Fruit fly (Drosophila melanogaster): ENCODE measurements around the gene Tmem43.

Tmem43 gene

DNA sequence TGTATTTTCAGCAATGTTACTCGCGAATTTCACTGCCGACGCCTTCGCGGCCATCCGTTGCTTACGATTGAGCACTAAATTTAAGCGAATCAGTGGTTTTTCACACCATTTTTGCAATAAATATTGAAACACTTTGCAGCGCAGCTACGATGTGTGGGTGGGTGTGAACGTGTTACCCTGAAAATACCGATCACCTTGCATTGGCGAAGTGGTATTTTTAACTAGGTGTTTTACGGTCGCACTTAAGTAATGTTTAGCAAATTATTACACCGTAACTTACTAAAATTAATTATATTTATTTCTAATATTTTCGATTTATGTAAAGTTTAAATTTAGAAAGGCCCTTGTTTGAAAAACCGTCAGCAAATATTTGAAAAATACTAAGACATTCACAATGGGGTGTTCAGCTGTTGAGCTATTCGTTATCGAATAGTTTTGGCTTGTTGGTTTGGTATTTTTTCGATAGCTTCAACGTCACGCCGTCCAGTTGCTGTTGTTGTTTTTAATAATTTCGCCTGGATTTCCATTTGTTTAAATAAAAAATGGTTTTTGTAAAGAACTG lies 21.1 kb upstream of the Tmem43 start, which contains the start of the genes syd and Srp9 (continued):
- TF ChIP-seq luna (GFP tag; optimal IDR thresholded peaks at IDR 0.05), result no peak
- no peak for TF ChIP-seq aop (GFP tag; IDR thresholded peaks at IDR 0.05)
- no peak for TF ChIP-seq lilli (GFP tag; optimal IDR thresholded peaks at IDR 0.05)
- no peak for TF ChIP-seq slp2 (GFP tag; optimal IDR thresholded peaks at IDR 0.05)
- TF ChIP-seq CG10321 (GFP tag; IDR thresholded peaks at IDR 0.05), result no peak
- TF ChIP-seq CG13424 (tag; optimal IDR thresholded peaks at IDR 0.05), result no peak
- TF ChIP-seq pb (GFP tag; optimal IDR thresholded peaks at IDR 0.05), result no peak
- TF ChIP-seq D19A (tag; optimal IDR thresholded peaks at IDR 0.05), result no peak
- no peak for TF ChIP-seq HLH54F (GFP tag; optimal IDR thresholded peaks at IDR 0.05)
- no peak for TF ChIP-seq danr (GFP tag; IDR thresholded peaks at IDR 0.05)
- no peak for TF ChIP-seq CG2199 (GFP tag; IDR thresholded peaks at IDR 0.05)
- no peak for TF ChIP-seq dysf (GFP tag; IDR thresholded peaks at IDR 0.05)
- no peak for TF ChIP-seq Fer2 (tag; optimal IDR thresholded peaks at IDR 0.05)
- no peak for TF ChIP-seq h (optimal IDR thresholded peaks at IDR 0.05)
- no peak for TF ChIP-seq Doc2 (GFP tag; IDR thresholded peaks at IDR 0.05)
- no peak for TF ChIP-seq CG18764 (GFP tag; optimal IDR thresholded peaks at IDR 0.05)
- TF ChIP-seq tgo (GFP tag; IDR thresholded peaks at IDR 0.05), result no peak
- TF ChIP-seq Six4 (GFP tag; optimal IDR thresholded peaks at IDR 0.05), result no peak
- no peak for TF ChIP-seq Chrac-16 (GFP tag; optimal IDR thresholded peaks at IDR 0.05)
- no peak for TF ChIP-seq Antp (GFP tag; optimal IDR thresholded peaks at IDR 0.05)
- no peak for TF ChIP-seq CG42726 (GFP tag; IDR thresholded peaks at IDR 0.05; ENCODE audit: partially characterized antibody)
- peak; percentile 1 for TF ChIP-seq Sry-β (GFP tag; optimal IDR thresholded peaks at IDR 0.05)
- TF ChIP-seq Sox102F (GFP tag; optimal IDR thresholded peaks at IDR 0.05), result no peak
- no peak for TF ChIP-seq Poxn (GFP tag; IDR thresholded peaks at IDR 0.05)
- no peak for TF ChIP-seq CG16779 (GFP tag; IDR thresholded peaks at IDR 0.05)
- TF ChIP-seq psq (GFP tag; optimal IDR thresholded peaks at IDR 0.05), result peak; percentile 17
- TF ChIP-seq CG11093 (GFP tag; IDR thresholded peaks at IDR 0.05), result no peak
- TF ChIP-seq esg (GFP tag; conservative IDR thresholded peaks at IDR 0.05), result no peak
- no peak for TF ChIP-seq insv (GFP tag; optimal IDR thresholded peaks at IDR 0.05)
- peak; percentile 56; the same call in 1 of the 4 replicates for TF ChIP-seq Dll (GFP tag; IDR thresholded peaks at IDR 0.05; ENCODE audit: partially characterized antibody)
- no peak for TF ChIP-seq Mes4 (GFP tag; optimal IDR thresholded peaks at IDR 0.05)
- no peak for TF ChIP-seq CG31441 (GFP tag; IDR thresholded peaks at IDR 0.05)
- TF ChIP-seq CG12769 (tag; optimal IDR thresholded peaks at IDR 0.05), result no peak
- TF ChIP-seq Ravus (GFP tag; IDR thresholded peaks at IDR 0.05), result no peak
- peak; percentile 12; the same call in 1 of the 3 replicates for TF ChIP-seq row (GFP tag; IDR thresholded peaks at IDR 0.05)
- TF ChIP-seq CG7963 (GFP tag; IDR thresholded peaks at IDR 0.05; ENCODE audit: partially characterized antibody), result no peak
- TF ChIP-seq CG8290 (GFP tag; optimal IDR thresholded peaks at IDR 0.05), result no peak
- no peak for TF ChIP-seq CG8290 (tag; optimal IDR thresholded peaks at IDR 0.05)
- TF ChIP-seq cwo (GFP tag; optimal IDR thresholded peaks at IDR 0.05), result no peak
- TF ChIP-seq CG7839 (tag; optimal IDR thresholded peaks at IDR 0.05), result no peak
- TF ChIP-seq CG8089 (GFP tag; optimal IDR thresholded peaks at IDR 0.05), result no peak
- peak; percentile 31 for TF ChIP-seq Hmr (GFP tag; optimal IDR thresholded peaks at IDR 0.05)
- TF ChIP-seq Myb (GFP tag; optimal IDR thresholded peaks at IDR 0.05), result no peak
- TF ChIP-seq CG7357 (GFP tag; IDR thresholded peaks at IDR 0.05), result peak; percentile 26; the same call in 1 of the 3 replicates
- peak; percentile 65 for TF ChIP-seq CG8924 (tag; optimal IDR thresholded peaks at IDR 0.05)
- TF ChIP-seq CG3726 (GFP tag; IDR thresholded peaks at IDR 0.05), result no peak
- no peak for TF ChIP-seq lov (optimal IDR thresholded peaks at IDR 0.05)
- no peak for TF ChIP-seq lov (GFP tag; IDR thresholded peaks at IDR 0.05)
- no peak for TF ChIP-seq CG7556 (GFP tag; optimal IDR thresholded peaks at IDR 0.05)
- no peak for TF ChIP-seq ind (GFP tag; optimal IDR thresholded peaks at IDR 0.05)
- TF ChIP-seq crc (GFP tag; optimal IDR thresholded peaks at IDR 0.05), result no peak
- no peak for TF ChIP-seq org-1 (GFP tag; optimal IDR thresholded peaks at IDR 0.05)
- TF ChIP-seq B-H1 (GFP tag; IDR thresholded peaks at IDR 0.05), result no peak
